Fruit fly (Drosophila melanogaster) whole organism, embryonic: ENCODE data around the gene CG13314.
A peak's percentile ranks its signal among the peaks of the same experiment; 100 is the strongest.

ENCODE experiments used
- CG10209 ChIP-seq: fragments of 200-800 bp; sonication (Bioruptor generic); optimal IDR thresholded peaks from 3 replicates; lab custom pipeline; 2017; ENCODE audit warnings: missing biosample characterization, mild to moderate bottlenecking, missing genetic modification characterization, missing genetic modification reagents
- CG10321 ChIP-seq: fragments of 200-800 bp; sonication (Bioruptor generic); IDR thresholded peaks from 2 replicates; pipeline ENCODE4 v1.3.6; 2022; ENCODE audit warnings: missing biosample characterization, missing genetic modification characterization
- CG10431 ChIP-seq: fragments of 200-800 bp; sonication (Bioruptor generic); optimal IDR thresholded peaks from 3 replicates; lab custom pipeline; 2018; ENCODE audit warnings: missing biosample characterization, mild to moderate bottlenecking, missing genetic modification characterization
- CG12104 ChIP-seq: fragments of 200-800 bp; sonication (Bioruptor generic); optimal IDR thresholded peaks from 3 replicates; lab custom pipeline; 2016; ENCODE audit warnings: missing biosample characterization, missing genetic modification characterization
- CG12744 ChIP-seq: fragments of 200-800 bp; sonication (Bioruptor generic); optimal IDR thresholded peaks from 2 replicates; lab custom pipeline; 2016; ENCODE audit warnings: missing biosample characterization, missing genetic modification characterization
- CG14860 ChIP-seq: fragments of 200-800 bp; sonication (Bioruptor generic); IDR thresholded peaks from 3 replicates; pipeline ENCODE4 v1.3.6; 2022; ENCODE audit warnings: missing biosample characterization, missing genetic modification characterization; ENCODE audit not compliant: partially characterized antibody
- CG16863 ChIP-seq: fragments of 200-800 bp; sonication (Bioruptor generic); optimal IDR thresholded peaks from 3 replicates; lab custom pipeline; 2016; ENCODE audit warnings: missing biosample characterization, missing genetic modification characterization
- CG32767 ChIP-seq: fragments of 200-800 bp; sonication (Bioruptor generic); IDR thresholded peaks from 2 replicates; pipeline ENCODE4 v1.3.6; 2022; ENCODE audit warnings: missing biosample characterization, missing genetic modification characterization
- CG32772 ChIP-seq: fragments of 200-800 bp; sonication (Bioruptor generic); IDR thresholded peaks from 2 replicates; pipeline ENCODE4 v1.3.6; 2022; ENCODE audit warnings: missing biosample characterization, missing genetic modification characterization
- CG6813 ChIP-seq: fragments of 200-800 bp; sonication (Bioruptor generic); optimal IDR thresholded peaks from 2 replicates; lab custom pipeline; 2017; ENCODE audit warnings: missing biosample characterization, missing genetic modification characterization, mild to moderate bottlenecking, moderate library complexity, missing genetic modification reagents
- CG7928 ChIP-seq: fragments of 200-800 bp; sonication (Bioruptor generic); optimal IDR thresholded peaks from 2 replicates; lab custom pipeline; 2017; ENCODE audit warnings: missing biosample characterization, mild to moderate bottlenecking, missing genetic modification characterization
- CG8089 ChIP-seq: fragments of 200-800 bp; sonication (Bioruptor generic); optimal IDR thresholded peaks from 3 replicates; lab custom pipeline; 2016; ENCODE audit warnings: missing biosample characterization, missing genetic modification characterization
- CG8290 ChIP-seq, 3 experiments: fragments of 200-800 bp; sonication (Bioruptor generic); optimal IDR thresholded peaks; 2 replicates each; lab custom pipeline; 2016 to 2019; ENCODE audit warnings: missing biosample characterization in 3 of 3, missing genetic modification characterization in 3 of 3, mild to moderate bottlenecking in 2 of 3, moderate library complexity in 1 of 3
- CG8924 ChIP-seq: fragments of 200-800 bp; optimal IDR thresholded peaks from 3 replicates; lab custom pipeline; 2019; ENCODE audit warnings: missing biosample characterization, mild to moderate bottlenecking, missing genetic modification characterization, moderate library complexity
- CG9797 ChIP-seq: fragments of 200-800 bp; sonication (Bioruptor generic); optimal IDR thresholded peaks from 3 replicates; lab custom pipeline; 2018; ENCODE audit warnings: missing biosample characterization, mild to moderate bottlenecking, missing genetic modification characterization
- CkIIα-i1 ChIP-seq: fragments of 200-800 bp; sonication (Bioruptor generic); IDR thresholded peaks from 2 replicates; pipeline ENCODE4 v1.3.6; 2022; ENCODE audit warnings: missing biosample characterization, missing genetic modification characterization
- Dll ChIP-seq: fragments of 200-800 bp; sonication (Bioruptor generic); IDR thresholded peaks from 4 replicates; pipeline ENCODE4 v1.3.6; 2022; ENCODE audit warnings: missing biosample characterization, missing genetic modification characterization; ENCODE audit not compliant: partially characterized antibody
- HHEX ChIP-seq: fragments of 200-800 bp; sonication (Bioruptor generic); optimal IDR thresholded peaks from 3 replicates; lab custom pipeline; 2017; ENCODE audit warnings: missing biosample characterization, mild to moderate bottlenecking, missing genetic modification characterization, missing genetic modification reagents
- Hr51 ChIP-seq, 2 experiments: fragments of 200-800 bp; sonication (Bioruptor generic); optimal IDR thresholded peaks; 2 replicates in 1 of 2; 3 replicates in 1 of 2; lab custom pipeline; 2016 to 2018; ENCODE audit warnings: missing biosample characterization in 2 of 2, missing genetic modification characterization in 2 of 2, mild to moderate bottlenecking in 1 of 2, moderate library complexity in 1 of 2
- Jarid2 ChIP-seq: fragments of 200-800 bp; sonication (Bioruptor generic); optimal IDR thresholded peaks from 3 replicates; lab custom pipeline; 2017; ENCODE audit warnings: mild to moderate bottlenecking, missing biosample characterization, missing genetic modification reagents, missing genetic modification characterization
- MESR4 ChIP-seq: fragments of 200-800 bp; sonication (Bioruptor generic); optimal IDR thresholded peaks from 2 replicates; lab custom pipeline; 2018; ENCODE audit warnings: missing biosample characterization, mild to moderate bottlenecking, missing genetic modification characterization, moderate library complexity
- MTF-1 ChIP-seq: fragments of 200-800 bp; sonication (Bioruptor generic); optimal IDR thresholded peaks from 2 replicates; lab custom pipeline; 2018; ENCODE audit warnings: missing biosample characterization, mild to moderate bottlenecking, missing genetic modification characterization, borderline replicate concordance
- NK7.1 ChIP-seq: fragments of 200-800 bp; sonication (Bioruptor generic); optimal IDR thresholded peaks from 3 replicates; lab custom pipeline; 2016; ENCODE audit warnings: missing biosample characterization, missing genetic modification characterization
- Ravus ChIP-seq: fragments of 200-800 bp; sonication (Bioruptor generic); IDR thresholded peaks from 2 replicates; pipeline ENCODE4 v1.3.6; 2022; ENCODE audit warnings: missing biosample characterization, missing genetic modification characterization
- Rfx ChIP-seq: fragments of 200-800 bp; sonication (Bioruptor generic); IDR thresholded peaks from 2 replicates; pipeline ENCODE4 v1.3.6; 2022; ENCODE audit warnings: missing biosample characterization, missing genetic modification characterization
- Spps ChIP-seq: fragments of 200-800 bp; sonication (Bioruptor generic); optimal IDR thresholded peaks from 2 replicates; lab custom pipeline; 2018; ENCODE audit warnings: missing biosample characterization, mild to moderate bottlenecking, missing genetic modification characterization
- TFAM ChIP-seq: fragments of 200-800 bp; sonication (Bioruptor generic); optimal IDR thresholded peaks from 2 replicates; lab custom pipeline; 2017; ENCODE audit warnings: missing biosample characterization, missing genetic modification characterization, inconsistent platforms
- Taf1 ChIP-seq: fragments of 200-800 bp; sonication (Bioruptor generic); IDR thresholded peaks from 2 replicates; pipeline ENCODE4 v1.3.6; 2022; ENCODE audit warnings: missing biosample characterization, missing genetic modification characterization
- chinmo ChIP-seq: fragments of 200-800 bp; sonication (Bioruptor generic); IDR thresholded peaks from 4 replicates; pipeline ENCODE4 v1.3.6; 2022; ENCODE audit warnings: missing biosample characterization, missing genetic modification characterization; ENCODE audit not compliant: partially characterized antibody
- corto ChIP-seq: fragments of 200-800 bp; sonication (Bioruptor generic); optimal IDR thresholded peaks from 2 replicates; lab custom pipeline; 2016; ENCODE audit warnings: missing biosample characterization, mild to moderate bottlenecking, missing genetic modification characterization, moderate library complexity
- dimm ChIP-seq: fragments of 200-800 bp; sonication (Bioruptor generic); IDR thresholded peaks from 2 replicates; pipeline ENCODE4 v1.3.6; 2022; ENCODE audit warnings: missing biosample characterization, missing genetic modification characterization
- ewg ChIP-seq: fragments of 200-800 bp; sonication (Bioruptor generic); optimal IDR thresholded peaks from 3 replicates; lab custom pipeline; 2017; ENCODE audit warnings: mild to moderate bottlenecking, missing biosample characterization, missing genetic modification reagents, missing genetic modification characterization
- fd96Cb ChIP-seq: fragments of 200-800 bp; sonication (Bioruptor generic); optimal IDR thresholded peaks from 2 replicates; lab custom pipeline; 2018; ENCODE audit warnings: missing biosample characterization, mild to moderate bottlenecking, missing genetic modification characterization, moderate library complexity
- gcm ChIP-seq: fragments of 200-800 bp; sonication (Bioruptor generic); optimal IDR thresholded peaks from 2 replicates; lab custom pipeline; 2019; ENCODE audit warnings: missing biosample characterization, mild to moderate bottlenecking, missing genetic modification characterization, moderate library complexity
- gcm2 ChIP-seq: fragments of 200-800 bp; sonication (Bioruptor generic); optimal IDR thresholded peaks from 2 replicates; lab custom pipeline; 2016; ENCODE audit warnings: missing biosample characterization, missing genetic modification characterization
- gem ChIP-seq: fragments of 200-800 bp; sonication (Bioruptor generic); optimal IDR thresholded peaks from 2 replicates; lab custom pipeline; 2019; ENCODE audit warnings: missing biosample characterization, mild to moderate bottlenecking, missing genetic modification characterization, moderate library complexity
- gt ChIP-seq: fragments of 200-800 bp; sonication (Bioruptor generic); IDR thresholded peaks from 2 replicates; pipeline ENCODE4 v1.3.6; 2022; ENCODE audit warnings: missing biosample characterization, missing genetic modification characterization
- hb ChIP-seq: fragments of 200-800 bp; sonication (Bioruptor generic); IDR thresholded peaks from 3 replicates; pipeline ENCODE4 v1.3.6; 2022; ENCODE audit warnings: missing biosample characterization, missing genetic modification characterization; ENCODE audit not compliant: partially characterized antibody
- jumu ChIP-seq: fragments of 200-800 bp; sonication (Bioruptor generic); optimal IDR thresholded peaks from 3 replicates; lab custom pipeline; 2016; ENCODE audit warnings: missing biosample characterization, missing genetic modification characterization
- lab ChIP-seq: fragments of 200-800 bp; sonication (Bioruptor generic); optimal IDR thresholded peaks from 3 replicates; lab custom pipeline; 2017; ENCODE audit warnings: missing biosample characterization, missing genetic modification characterization, mild to moderate bottlenecking, moderate library complexity, missing genetic modification reagents
- pfk ChIP-seq: fragments of 200-800 bp; sonication (Bioruptor generic); optimal IDR thresholded peaks from 2 replicates; lab custom pipeline; 2018; ENCODE audit warnings: missing biosample characterization, mild to moderate bottlenecking, missing genetic modification characterization, moderate library complexity
- sd ChIP-seq: fragments of 200-800 bp; sonication (Bioruptor generic); optimal IDR thresholded peaks from 3 replicates; lab custom pipeline; 2018; ENCODE audit warnings: missing biosample characterization, mild to moderate bottlenecking, missing genetic modification characterization, moderate library complexity
- sens ChIP-seq: fragments of 200-800 bp; sonication (Bioruptor generic); peaks from one replicate; lab custom pipeline; 2016; ENCODE audit warnings: missing biosample characterization, missing genetic modification characterization
- seq ChIP-seq: fragments of 200-800 bp; sonication (Bioruptor generic); IDR thresholded peaks from 2 replicates; pipeline ENCODE4 v1.3.6; 2022; ENCODE audit warnings: missing biosample characterization, missing genetic modification characterization
- tap ChIP-seq: fragments of 200-800 bp; optimal IDR thresholded peaks from 3 replicates; lab custom pipeline; 2019; ENCODE audit warnings: missing biosample characterization, mild to moderate bottlenecking, missing genetic modification characterization, moderate library complexity
- tio ChIP-seq: fragments of 200-800 bp; sonication (Bioruptor generic); optimal IDR thresholded peaks from 2 replicates; lab custom pipeline; 2017; ENCODE audit warnings: missing biosample characterization, missing genetic modification characterization, inconsistent platforms
- trem ChIP-seq: fragments of 200-800 bp; optimal IDR thresholded peaks from 3 replicates; lab custom pipeline; 2019; ENCODE audit warnings: missing biosample characterization, mild to moderate bottlenecking, missing genetic modification characterization, moderate library complexity
- unc-4 ChIP-seq: fragments of 200-800 bp; sonication (Bioruptor generic); IDR thresholded peaks from 2 replicates; pipeline ENCODE4 v1.3.6; 2022; ENCODE audit warnings: missing biosample characterization, missing genetic modification characterization; ENCODE audit not compliant: partially characterized antibody
- wdn ChIP-seq: fragments of 200-800 bp; sonication (Bioruptor generic); IDR thresholded peaks from 2 replicates; pipeline ENCODE4 v1.3.6; 2022; ENCODE audit warnings: missing biosample characterization, missing genetic modification characterization
- zf30C ChIP-seq: fragments of 200-800 bp; sonication (Bioruptor generic); optimal IDR thresholded peaks from 3 replicates; lab custom pipeline; 2018; ENCODE audit warnings: missing biosample characterization, mild to moderate bottlenecking, missing genetic modification characterization

The CG13314 gene

dm6 chr3L:9028057-9028456 is 46.5 kb downstream of the CG13314 start (continued):
- no peak for TF ChIP-seq MTF-1 (GFP tag; lab: Kevin White, UChicago)
- TF ChIP-seq NK7.1 (GFP tag; lab: Kevin White, UChicago), result peak; percentile 12
- TF ChIP-seq Spps (tag; lab: Kevin White, UChicago), result peak; percentile 26
- TF ChIP-seq CG16863 (GFP tag; lab: Kevin White, UChicago), result peak; percentile 3
- TF ChIP-seq CG32772 (GFP tag; lab: Robert Waterston, UW), result no peak
- no peak for TF ChIP-seq CG12744 (GFP tag; lab: Kevin White, UChicago)
- TF ChIP-seq pfk, result no peak
- no peak for TF ChIP-seq gcm2 (GFP tag; lab: Kevin White, UChicago)
- TF ChIP-seq CG8290 (GFP tag; optimal IDR thresholded peaks at IDR 0.05; lab: Kevin White, UChicago), result no peak
- no peak for TF ChIP-seq CG8290 (tag; optimal IDR thresholded peaks at IDR 0.05; lab: Kevin White, UChicago)
- TF ChIP-seq seq (GFP tag; lab: Robert Waterston, UW), result no peak
- no peak for TF ChIP-seq CG7928 (GFP tag; lab: Kevin White, UChicago)
- no peak for TF ChIP-seq MESR4 (GFP tag; lab: Kevin White, UChicago)
- TF ChIP-seq gt (GFP tag; lab: Robert Waterston, UW), result no peak
- TF ChIP-seq CG9797 (GFP tag; lab: Kevin White, UChicago), result no peak
- no peak for TF ChIP-seq CG6813 (GFP tag; lab: Kevin White, UChicago)
- TF ChIP-seq tap (tag; lab: Kevin White, UChicago), result no peak
- no peak for TF ChIP-seq Taf1 (GFP tag; lab: Robert Waterston, UW)
- no peak for TF ChIP-seq chinmo (GFP tag; lab: Robert Waterston, UW)
- TF ChIP-seq CG12104 (GFP tag; lab: Kevin White, UChicago), result no peak
- TF ChIP-seq CG10321 (GFP tag; lab: Robert Waterston, UW), result no peak
- no peak for TF ChIP-seq CG32767 (GFP tag; lab: Robert Waterston, UW)
- peak; percentile 95 for TF ChIP-seq sens (GFP tag; lab: Kevin White, UChicago)
- TF ChIP-seq ewg (GFP tag; lab: Kevin White, UChicago), result peak; percentile 10
- TF ChIP-seq CG10209 (GFP tag; lab: Kevin White, UChicago), result peak; percentile 31
- TF ChIP-seq dimm (GFP tag; lab: Robert Waterston, UW), result no peak
- no peak for TF ChIP-seq corto (GFP tag; lab: Kevin White, UChicago)
- no peak for TF ChIP-seq hb (GFP tag; lab: Robert Waterston, UW)
- no peak for TF ChIP-seq HHEX (GFP tag; lab: Kevin White, UChicago)
- TF ChIP-seq Rfx (GFP tag; lab: Robert Waterston, UW), result no peak
- peak; percentile 69 for TF ChIP-seq CG8924
- TF ChIP-seq wdn, result no peak
- TF ChIP-seq CkIIα-i1 (GFP tag; lab: Robert Waterston, UW), result no peak
- TF ChIP-seq fd96Cb (tag; lab: Kevin White, UChicago), result peak; percentile 42
- no peak for TF ChIP-seq unc-4
- TF ChIP-seq jumu (GFP tag; lab: Kevin White, UChicago), result no peak
- peak in 1 of 2 experiments; percentile 27 for TF ChIP-seq Hr51 (GFP tag; optimal IDR thresholded peaks at IDR 0.05; lab: Kevin White, UChicago)
- peak; percentile 21 for TF ChIP-seq CG8089
- no peak for TF ChIP-seq TFAM
- no peak for TF ChIP-seq CG10431 (GFP tag; lab: Kevin White, UChicago)
- no peak for TF ChIP-seq tio (GFP tag; lab: Kevin White, UChicago)
- TF ChIP-seq lab (GFP tag; lab: Kevin White, UChicago), result no peak
- peak; percentile 69 for TF ChIP-seq zf30C (GFP tag; lab: Kevin White, UChicago)
- TF ChIP-seq trem, result peak; percentile 32
- TF ChIP-seq gem (tag; lab: Kevin White, UChicago), result peak; percentile 73
- no peak for TF ChIP-seq Jarid2
- no peak for TF ChIP-seq CG14860 (GFP tag; lab: Robert Waterston, UW)
- TF ChIP-seq sd (tag; lab: Kevin White, UChicago), result no peak
- no peak for TF ChIP-seq Dll (GFP tag; lab: Robert Waterston, UW)
- no peak for TF ChIP-seq Ravus
- no peak for TF ChIP-seq gcm (GFP tag; lab: Kevin White, UChicago)
